Fruit fly (Drosophila melanogaster) whole organism, wandering third instar larva: Measurements from ENCODE around the gene CG6066.

Experiments
- Dfd ChIP-seq: fragments of >200 bp; optimal IDR thresholded peaks from 2 replicates; lab custom pipeline; 2017; ENCODE audit warnings: missing biosample characterization, missing genetic modification characterization
- Vsx2 ChIP-seq: fragments of 200-300, 225-300 bp; sonication (Bioruptor generic); optimal IDR thresholded peaks from 2 replicates; lab custom pipeline; 2018; ENCODE audit warnings: missing biosample characterization, missing genetic modification characterization; ENCODE audit not compliant: partially characterized antibody
- br ChIP-seq: fragments of 200-800 bp; sonication (Bioruptor generic); optimal IDR thresholded peaks from 2 replicates; lab custom pipeline; 2016; ENCODE audit warnings: missing biosample characterization, missing genetic modification characterization
- h ChIP-seq: fragments of 200-800 bp; sonication (Bioruptor generic); optimal IDR thresholded peaks from 3 replicates; lab custom pipeline; 2016; ENCODE audit warnings: missing biosample characterization, mild to moderate bottlenecking, missing genetic modification characterization
- lola ChIP-seq: fragments of >200 bp; optimal IDR thresholded peaks from 2 replicates; lab custom pipeline; 2017; ENCODE audit warnings: missing biosample characterization, missing genetic modification characterization
- psq ChIP-seq: fragments of 200-800 bp; sonication (Bioruptor generic); optimal IDR thresholded peaks from 3 replicates; lab custom pipeline; 2017; ENCODE audit warnings: missing biosample characterization, mild to moderate bottlenecking, missing genetic modification characterization, moderate library complexity
- sv ChIP-seq: fragments of 200-800 bp; sonication (Bioruptor generic); optimal IDR thresholded peaks from 3 replicates; lab custom pipeline; 2016; ENCODE audit warnings: missing biosample characterization, missing genetic modification characterization
- tai ChIP-seq: sonication (Bioruptor generic); optimal IDR thresholded peaks from 2 replicates; lab custom pipeline; 2016; ENCODE audit warnings: missing biosample characterization, missing genetic modification characterization

- TF ChIP-seq Dfd (GFP tag; lab: Kevin White, UChicago) (no peak), h (GFP tag; lab: Kevin White, UChicago) (no peak), psq (GFP tag; lab: Kevin White, UChicago) (no peak), lola (GFP tag; lab: Kevin White, UChicago) (no peak), br (GFP tag; lab: Kevin White, UChicago) (no peak), sv (GFP tag; lab: Kevin White, UChicago) (no peak), Vsx2 (GFP tag; lab: Kevin White, UChicago) (no peak), tai (GFP tag; lab: Kevin White, UChicago) (no peak)
These were observed 32.6 kb upstream of the CG6066 start for dm6 chr3R:27148812-27149769.
